Worm (Caenorhabditis elegans) whole organism, L4/young adult: ENCODE measurements around the gene C35D10.8.

Experiments
- W03F9.2 ChIP-seq: fragments of 150-350 bp; optimal IDR thresholded peaks from 2 replicates; lab custom pipeline; 2014; ENCODE audit warnings: missing biosample characterization, missing genetic modification characterization
- him-1 ChIP-seq: sonication (generic microtip); optimal IDR thresholded peaks from 2 replicates; lab custom pipeline; 2016; ENCODE audit warnings: missing genotype, missing genetic modification reagents, missing genetic modification characterization, missing compliant biosample characterization

DNA sequence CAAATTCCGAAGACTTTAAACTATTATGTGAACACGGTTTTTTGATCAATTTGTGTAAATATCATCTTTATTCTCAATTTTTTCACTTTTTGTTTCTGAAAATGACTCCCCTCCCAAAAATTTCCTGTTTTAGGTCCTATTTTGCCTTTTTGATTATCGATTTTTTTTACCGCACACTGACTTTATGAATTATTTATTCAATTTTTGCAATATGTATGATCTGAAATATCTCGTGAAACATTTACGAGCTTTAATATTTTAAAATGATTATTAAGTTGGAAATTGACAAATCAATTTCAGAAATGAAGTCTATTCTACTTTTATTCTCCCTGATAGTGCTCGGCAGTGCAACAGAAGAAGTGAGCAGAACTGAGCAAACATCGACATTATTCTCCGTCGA is 24.4 kb downstream of the C35D10.8 start, which contains the start of gene C35D10.1:
- TF ChIP-seq him-1 (tag; lab: Kevin White, UChicago) (no peak), W03F9.2 (tag; lab: Kevin White, UChicago) (no peak)
